Fruit fly (Drosophila melanogaster) whole organism, prepupa: ENCODE results near the gene Trf2.

Source experiments
- Blimp-1 ChIP-seq: fragments of 200-800 bp; sonication (Bioruptor generic); optimal IDR thresholded peaks from 3 replicates; lab custom pipeline; 2017; ENCODE audit warnings: missing biosample characterization, missing genetic modification characterization, mild to moderate bottlenecking, moderate library complexity, missing genetic modification reagents
- CG11902 ChIP-seq: fragments of 200-800 bp; sonication (Bioruptor generic); optimal IDR thresholded peaks from 3 replicates; lab custom pipeline; 2016; ENCODE audit warnings: missing biosample characterization, missing genetic modification characterization
- CG3919 ChIP-seq: fragments of 200-800 bp; sonication (Bioruptor generic); optimal IDR thresholded peaks from 3 replicates; lab custom pipeline; 2016; ENCODE audit warnings: missing biosample characterization, missing genetic modification characterization
- CG6808 ChIP-seq: fragments of 200-800 bp; sonication (Bioruptor generic); optimal IDR thresholded peaks from 3 replicates; lab custom pipeline; 2017; ENCODE audit warnings: missing biosample characterization, missing genetic modification characterization, mild to moderate bottlenecking, moderate library complexity, missing genetic modification reagents
- CG7368 ChIP-seq: fragments of 200-800 bp; sonication (Bioruptor generic); optimal IDR thresholded peaks from 3 replicates; lab custom pipeline; 2016; ENCODE audit warnings: missing biosample characterization, missing genetic modification characterization
- CG9139 ChIP-seq: fragments of 200-800 bp; sonication (Bioruptor generic); optimal IDR thresholded peaks from 3 replicates; lab custom pipeline; 2017; ENCODE audit warnings: missing biosample characterization, mild to moderate bottlenecking, missing genetic modification characterization
- Hr39 ChIP-seq: fragments of 200-800 bp; sonication (Bioruptor generic); optimal IDR thresholded peaks from 2 replicates; lab custom pipeline; 2016; ENCODE audit warnings: missing biosample characterization, missing genetic modification characterization
- achi ChIP-seq: fragments of 200-800 bp; sonication (Bioruptor generic); optimal IDR thresholded peaks from 3 replicates; lab custom pipeline; 2016; ENCODE audit warnings: missing biosample characterization, missing genetic modification characterization
- fd59A ChIP-seq: fragments of 200-800 bp; sonication (Bioruptor generic); optimal IDR thresholded peaks from 2 replicates; lab custom pipeline; 2017; ENCODE audit warnings: missing biosample characterization, mild to moderate bottlenecking, missing genetic modification characterization, missing genetic modification reagents

DNA sequence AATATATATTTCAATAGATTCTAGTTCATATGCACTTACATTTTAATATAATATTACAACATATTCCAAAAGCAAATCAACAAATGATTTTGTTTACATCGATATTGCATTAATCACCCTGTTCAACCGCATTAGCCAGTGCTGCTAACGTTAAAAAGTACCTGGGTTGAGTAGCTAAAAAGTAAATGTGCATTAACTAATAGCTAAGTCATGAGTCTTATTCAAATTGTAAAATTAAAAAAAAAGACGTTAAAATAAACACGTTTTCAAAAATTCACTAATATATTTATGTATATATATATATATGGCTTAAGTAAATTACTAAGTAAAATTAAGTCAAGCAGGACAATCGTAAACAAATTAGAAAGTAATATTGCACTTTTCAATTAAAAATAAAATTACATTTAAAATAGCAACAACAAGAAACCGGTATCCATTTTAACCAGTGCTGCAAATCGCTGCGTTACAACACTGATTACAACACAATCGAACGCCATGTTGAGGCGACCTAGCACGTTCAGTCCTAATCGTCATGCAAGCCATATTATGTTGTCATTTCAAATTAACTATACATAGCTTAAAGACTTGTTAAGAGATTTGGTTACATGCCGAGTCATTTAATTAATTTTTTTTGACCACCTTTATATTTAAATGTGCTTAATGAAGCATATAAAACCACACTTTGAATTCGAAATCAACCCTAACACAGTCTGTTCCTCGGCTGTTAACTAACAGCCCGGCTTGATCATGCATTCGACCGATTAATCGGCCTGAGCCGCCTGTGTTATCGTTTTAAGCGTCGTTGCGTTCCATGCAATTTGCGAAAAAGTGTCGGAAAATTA is 10.7 kb upstream of the Trf2 start, which contains the start of gene CG10555:
- peak; percentile 90 for TF ChIP-seq Hr39 (GFP tag; lab: Kevin White, UChicago)
- peak; percentile 75 for TF ChIP-seq CG11902 (GFP tag; lab: Kevin White, UChicago)
- no peak for TF ChIP-seq CG9139 (GFP tag; lab: Kevin White, UChicago)
- TF ChIP-seq CG3919 (GFP tag; lab: Kevin White, UChicago): peak; percentile 66
- peak; percentile 73 for TF ChIP-seq fd59A (GFP tag; lab: Kevin White, UChicago)
- TF ChIP-seq Blimp-1: peak; percentile 40
- peak; percentile 65 for TF ChIP-seq CG6808 (GFP tag; lab: Kevin White, UChicago)
- TF ChIP-seq CG7368 (GFP tag; lab: Kevin White, UChicago): peak; percentile 36
- TF ChIP-seq achi (GFP tag; lab: Kevin White, UChicago): peak; percentile 64
